Worm (Caenorhabditis elegans): ENCODE results near the gene srp-6.
A peak's percentile ranks its signal among the peaks of the same experiment; 100 is the strongest.

Gene srp-6

ce11 chrV:7420162-7420561 is 34.3 kb upstream of the srp-6 start, which contains the start of gene srxa-4:
Gene srxa-4, plus strand, starts transcription at chrV:7420462.
- no peak for TF ChIP-seq peb-1 (tag; optimal IDR thresholded peaks at IDR 0.05)
- no peak for TF ChIP-seq nhr-10 (tag; optimal IDR thresholded peaks at IDR 0.05)
- no peak for TF ChIP-seq ztf-11 (tag; optimal IDR thresholded peaks at IDR 0.05)
- no peak for TF ChIP-seq lin-13 (GFP tag; optimal IDR thresholded peaks at IDR 0.05)
- no peak for TF ChIP-seq ama-1 (optimal IDR thresholded peaks at IDR 0.05)
- TF ChIP-seq R02D3.7 (tag; optimal IDR thresholded peaks at IDR 0.05), result no peak
- TF ChIP-seq sma-9 (GFP tag; optimal IDR thresholded peaks at IDR 0.05), result no peak
- TF ChIP-seq sma-9 (tag; optimal IDR thresholded peaks at IDR 0.05), result no peak
- TF ChIP-seq nhr-77 (tag; optimal IDR thresholded peaks at IDR 0.05), result no peak
- TF ChIP-seq nhr-12 (tag; optimal IDR thresholded peaks at IDR 0.05), result no peak
- TF ChIP-seq mab-5 (tag; optimal IDR thresholded peaks at IDR 0.05), result no peak
- TF ChIP-seq C34F6.9 (tag; optimal IDR thresholded peaks at IDR 0.05), result no peak
- no peak for TF ChIP-seq sma-3 (GFP tag; optimal IDR thresholded peaks at IDR 0.05)
- TF ChIP-seq F13H6.1 (tag; optimal IDR thresholded peaks at IDR 0.05), result no peak

DNA sequence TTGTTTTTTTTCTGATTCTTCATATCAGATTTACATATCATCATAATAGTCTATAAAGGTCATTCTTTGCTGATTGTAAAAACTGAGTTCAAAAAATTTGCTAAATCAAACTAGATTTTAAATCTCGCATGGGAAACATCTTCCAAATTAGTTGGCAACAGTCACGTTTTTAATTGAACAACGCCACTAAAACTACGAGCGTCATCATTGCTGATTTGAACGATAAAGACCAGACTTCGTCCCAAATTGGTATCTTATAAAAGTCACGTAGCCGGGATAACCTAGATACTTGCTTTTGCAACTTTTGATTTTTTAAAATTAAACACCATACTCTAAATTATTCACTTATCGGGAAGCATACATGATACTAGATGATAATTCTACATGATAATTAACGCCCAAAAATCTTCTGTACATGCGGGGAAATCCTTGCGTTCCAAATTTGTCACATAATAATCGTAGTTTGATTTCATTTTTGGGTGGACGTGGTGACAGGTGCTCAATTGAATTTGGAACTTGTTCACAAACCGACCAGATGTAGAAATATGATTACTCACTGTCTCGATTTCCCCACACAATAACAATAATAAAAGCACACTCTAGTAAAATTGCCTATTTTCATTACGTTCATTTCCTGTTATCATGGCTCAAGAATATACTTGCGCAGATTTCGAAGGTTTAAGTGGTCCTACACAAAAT is 31.3 kb upstream of the srp-6 start, which contains the start of gene srw-67:
TSS of gene srw-67 (plus strand) at position 643 of the 699 bp plus-strand sequence.
- TF ChIP-seq mdl-1 (tag; optimal IDR thresholded peaks at IDR 0.05), result no peak
- no peak for TF ChIP-seq lin-13 (GFP tag; optimal IDR thresholded peaks at IDR 0.05)
- peak; percentile 51 for TF ChIP-seq nhr-25 (tag; optimal IDR thresholded peaks at IDR 0.05)

ce11 chrV:7416569-7416968 is 30.7 kb upstream of the srp-6 start:
- TF ChIP-seq sma-3 (GFP tag; optimal IDR thresholded peaks at IDR 0.05), result peak; percentile 1
- TF ChIP-seq lin-39 (tag; optimal IDR thresholded peaks at IDR 0.05), result no peak
- TF ChIP-seq nhr-21 (tag; optimal IDR thresholded peaks at IDR 0.05), result peak; percentile 31

DNA sequence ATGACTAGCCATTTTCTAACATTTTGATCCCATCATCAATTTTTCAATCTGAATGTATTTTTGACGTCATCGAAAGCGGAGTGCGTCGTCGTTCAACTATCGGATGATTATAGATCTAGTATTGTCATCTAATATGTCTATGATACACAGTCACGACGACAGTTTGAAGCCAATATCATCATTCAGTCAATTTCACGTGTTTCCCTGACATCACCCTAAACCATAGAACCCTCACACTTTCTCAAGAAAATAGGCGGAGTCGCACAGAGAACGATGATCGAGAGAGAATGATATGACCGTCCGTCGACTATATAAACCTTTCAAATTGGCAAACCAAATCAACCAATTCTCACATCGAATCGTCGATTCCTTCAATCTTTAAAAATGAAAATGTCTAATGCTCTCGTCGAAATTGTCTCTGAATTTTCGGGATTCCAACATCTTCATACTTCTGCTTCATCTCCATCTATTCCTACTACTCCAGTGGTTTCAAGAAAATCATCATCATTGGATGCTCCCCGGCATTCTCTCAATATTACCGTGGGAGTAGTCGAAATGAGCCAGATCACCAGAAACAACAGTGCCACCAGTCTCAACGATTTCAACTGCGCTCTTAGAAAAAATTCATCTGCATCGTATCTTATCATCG is 30.0 kb upstream of the srp-6 start, which contains the start of gene F18E3.13:
TSS of gene F18E3.13 (plus strand) at position 385 of the 649 bp plus-strand sequence.
- TF ChIP-seq C34F6.9 (tag; optimal IDR thresholded peaks at IDR 0.05) (no peak), mdl-1 (tag; optimal IDR thresholded peaks at IDR 0.05) (peak; percentile 7 to 63), nhr-25 (tag; optimal IDR thresholded peaks at IDR 0.05) (peak; percentile 93), egl-27 (tag; optimal IDR thresholded peaks at IDR 0.05) (peak; percentile 65), F13H6.1 (tag; optimal IDR thresholded peaks at IDR 0.05) (peak; percentile 35), skn-1 (tag; optimal IDR thresholded peaks at IDR 0.05) (no peak), sma-3 (GFP tag; optimal IDR thresholded peaks at IDR 0.05) (peak; percentile 94), blmp-1 (tag; optimal IDR thresholded peaks at IDR 0.05; ENCODE audit: insufficient read depth) (peak; percentile 94), fos-1 (tag; optimal IDR thresholded peaks at IDR 0.05) (peak; percentile 21), lin-11 (tag; optimal IDR thresholded peaks at IDR 0.05) (no peak), nhr-6 (tag; optimal IDR thresholded peaks at IDR 0.05) (peak; percentile 63), nhr-129 (tag; optimal IDR thresholded peaks at IDR 0.05) (peak; percentile 69), snpc-4 (tag; optimal IDR thresholded peaks at IDR 0.05) (no peak), Y55F3AM.14 (GFP tag; optimal IDR thresholded peaks at IDR 0.05) (peak; percentile 46), ama-1 (optimal IDR thresholded peaks at IDR 0.05) (peak; percentile 86), ztf-4 (tag; optimal IDR thresholded peaks at IDR 0.05) (no peak), nhr-21 (tag; optimal IDR thresholded peaks at IDR 0.05) (peak; percentile 97), alr-1 (tag; optimal IDR thresholded peaks at IDR 0.05) (no peak), mab-5 (tag; optimal IDR thresholded peaks at IDR 0.05) (no peak), sem-4 (tag; optimal IDR thresholded peaks at IDR 0.05) (peak; percentile 48), sma-9 (GFP tag; optimal IDR thresholded peaks at IDR 0.05) (peak; percentile 95), sma-9 (tag; optimal IDR thresholded peaks at IDR 0.05) (no peak), lsy-2 (tag; optimal IDR thresholded peaks at IDR 0.05) (peak in 1 of 2 experiments; percentile 25)

- no peak for TF ChIP-seq mdl-1 (tag; optimal IDR thresholded peaks at IDR 0.05)
- TF ChIP-seq ama-1 (optimal IDR thresholded peaks at IDR 0.05), result peak; percentile 77
- no peak for TF ChIP-seq ceh-16 (tag; optimal IDR thresholded peaks at IDR 0.05)
- TF ChIP-seq aly-2 (tag; optimal IDR thresholded peaks at IDR 0.05), result no peak
Observed at ce11 chrV:7414909-7415308, 29.0 kb upstream of the srp-6 start, which contains the start of gene F18E3.12. Gene F18E3.12, plus strand, starts transcription at chrV:7414985.

Measured in whole organism, L2 larva.